Worm (Caenorhabditis elegans) whole organism, young adult: ENCODE results near the gene clec-40.
A peak's percentile ranks its signal among the peaks of the same experiment; 100 is the strongest.

Experiments used
- B0019.2 ChIP-seq: fragments of 200-800 bp; sonication (Bioruptor generic); conservative IDR thresholded peaks from 2 replicates; pipeline ENCODE4 v1.3.6; 2022; ENCODE audit warnings: missing genetic modification reagents, missing genetic modification characterization, missing compliant biosample characterization
- ama-1 ChIP-seq, 3 experiments: fragments of 150-350 bp in 1 of 3; sonication (generic microtip) in 2 of 3; optimal IDR thresholded peaks; 2 replicates each; lab custom pipeline; 2014 to 2018; ENCODE audit warnings: missing biosample characterization in 2 of 3, missing genetic modification characterization in 2 of 3, missing genetic modification reagents in 2 of 3
- aptf-2 ChIP-seq: fragments of 200-800 bp; sonication (Bioruptor generic); conservative IDR thresholded peaks from 2 replicates; pipeline ENCODE4 v1.3.6; 2022; ENCODE audit warnings: missing genetic modification reagents, missing genetic modification characterization, missing compliant biosample characterization
- dox-1 ChIP-seq: fragments of 200-800 bp; sonication (Bioruptor generic); IDR thresholded peaks from 2 replicates; pipeline ENCODE4 v1.3.6; 2022; ENCODE audit warnings: missing genetic modification reagents, missing genetic modification characterization, missing compliant biosample characterization
- hlh-12 ChIP-seq: sonication (generic microtip); optimal IDR thresholded peaks from 2 replicates; lab custom pipeline; 2016; ENCODE audit warnings: missing genetic modification characterization, missing compliant biosample characterization
- hlh-26 ChIP-seq: fragments of 200-800 bp; sonication (Bioruptor generic); conservative IDR thresholded peaks from 2 replicates; pipeline ENCODE4 v1.3.6; 2022; ENCODE audit warnings: missing genetic modification reagents, missing genetic modification characterization, missing compliant biosample characterization
- lin-54 ChIP-seq: fragments of 200-800 bp; sonication (Bioruptor generic); optimal IDR thresholded peaks from 2 replicates; lab custom pipeline; 2018; ENCODE audit warnings: mild to moderate bottlenecking, missing genetic modification characterization, missing compliant biosample characterization
- mxl-1 ChIP-seq: sonication (generic microtip); optimal IDR thresholded peaks from 2 replicates; lab custom pipeline; 2016; ENCODE audit warnings: missing genetic modification characterization, missing compliant biosample characterization
- nhr-179 ChIP-seq: sonication (generic microtip); optimal IDR thresholded peaks from 2 replicates; lab custom pipeline; 2016; ENCODE audit warnings: mild to moderate bottlenecking, missing genetic modification characterization, missing compliant biosample characterization
- rec-8 ChIP-seq, 2 experiments: sonication (generic microtip); optimal IDR thresholded peaks; 2 replicates each; lab custom pipeline; 2016; ENCODE audit warnings: mild to moderate bottlenecking in 2 of 2, missing genetic modification characterization in 2 of 2, missing genetic modification reagents in 2 of 2, missing genotype in 2 of 2, missing biosample characterization in 1 of 2, missing compliant biosample characterization in 1 of 2, moderate library complexity in 1 of 2
- unc-130 ChIP-seq: sonication (generic microtip); optimal IDR thresholded peaks from 2 replicates; lab custom pipeline; 2016; ENCODE audit warnings: missing genetic modification reagents, missing genetic modification characterization, missing compliant biosample characterization

DNA sequence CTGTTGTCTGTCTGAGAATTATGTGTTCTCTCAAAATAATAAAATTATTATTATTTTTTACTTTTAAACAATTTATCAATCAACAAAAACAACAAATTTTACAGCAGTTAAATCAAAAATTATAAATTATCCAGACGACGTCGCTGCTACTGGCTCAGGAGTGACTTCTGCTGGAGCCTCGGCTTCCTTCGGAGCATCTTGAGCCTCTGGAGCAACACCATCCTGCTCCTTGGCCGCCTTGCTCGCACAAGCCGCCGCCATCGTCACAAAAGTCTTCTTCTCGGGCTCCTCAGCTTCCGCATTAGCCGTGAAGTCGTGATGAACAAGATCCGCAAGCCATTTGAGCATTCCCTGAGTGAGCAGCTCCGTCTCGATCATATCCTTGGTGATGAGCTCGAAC is 48.1 kb downstream of the clec-40 start:
- TF ChIP-seq dox-1 (no peak), mxl-1 (tag; lab: Kevin White, UChicago) (no peak), unc-130 (no peak), lin-54 (GFP tag; lab: Kevin White, UChicago) (no peak), hlh-12 (tag; lab: Kevin White, UChicago) (no peak), hlh-26 (GFP tag; lab: Robert Waterston, UW) (no peak), rec-8 (tag; optimal IDR thresholded peaks at IDR 0.05; lab: Kevin White, UChicago) (no peak), B0019.2 (GFP tag; lab: Robert Waterston, UW) (no peak), ama-1 (optimal IDR thresholded peaks at IDR 0.05; lab: Kevin White, UChicago) (no peak), ama-1 (GFP tag; optimal IDR thresholded peaks at IDR 0.05; lab: Kevin White, UChicago) (peak in 1 of 2 experiments; percentile 39), aptf-2 (GFP tag; lab: Robert Waterston, UW) (no peak), nhr-179 (tag; lab: Kevin White, UChicago) (no peak)
